Worm (Caenorhabditis elegans): Measurements from ENCODE around the gene ifta-2.

DNA sequence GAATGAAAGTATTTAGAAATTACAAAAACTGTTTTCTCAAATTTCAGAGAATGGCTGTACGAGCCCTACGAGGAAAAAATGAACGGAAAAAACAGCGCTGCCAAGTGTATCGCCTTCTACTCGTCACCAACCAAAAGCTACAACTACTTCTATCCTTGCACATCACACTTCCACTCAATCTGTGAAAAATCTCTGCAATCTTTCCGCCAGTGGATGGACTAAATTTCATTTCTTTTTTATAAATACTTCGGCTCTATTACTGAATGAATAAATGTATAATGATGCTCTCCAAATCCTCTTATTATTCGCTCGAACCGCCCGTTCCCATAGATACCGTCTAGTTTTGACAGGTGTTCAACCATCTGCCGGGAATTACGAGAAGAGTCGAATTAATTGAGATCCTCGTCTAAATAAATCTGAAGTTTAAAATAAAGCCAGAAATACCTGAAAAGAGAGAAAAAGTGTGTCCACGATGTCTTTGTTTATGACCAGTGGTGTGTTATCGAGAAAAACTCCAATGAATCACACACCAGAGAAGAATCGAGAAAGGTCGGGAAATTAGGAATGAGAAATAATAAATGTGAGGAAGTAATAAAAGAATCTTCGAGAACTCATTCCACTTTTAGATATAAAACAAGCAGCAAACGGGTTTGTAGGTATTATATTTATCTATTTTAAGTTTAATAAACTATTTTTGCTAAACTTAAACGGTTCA is 24.2 kb downstream of the ifta-2 start:
- no peak for TF ChIP-seq snpc-4 (tag; optimal IDR thresholded peaks at IDR 0.05)
- no peak for TF ChIP-seq sem-2 (GFP tag; optimal IDR thresholded peaks at IDR 0.05)
- no peak for TF ChIP-seq nhr-12 (tag; optimal IDR thresholded peaks at IDR 0.05)
- TF ChIP-seq ceh-39 (tag; optimal IDR thresholded peaks at IDR 0.05) = no peak
- TF ChIP-seq nhr-2 (tag; optimal IDR thresholded peaks at IDR 0.05) = no peak
